Fruit fly (Drosophila melanogaster) whole organism, embryonic: Measurements from ENCODE around the gene CG3546.
A peak's percentile ranks its signal among the peaks of the same experiment; 100 is the strongest.

Source experiments
- B-H1 ChIP-seq: fragments of 200-800 bp; sonication (Bioruptor generic); IDR thresholded peaks from 3 replicates; pipeline ENCODE4 v1.3.6; 2022; ENCODE audit warnings: missing biosample characterization, missing genetic modification characterization
- Blimp-1 ChIP-seq: fragments of 200-800 bp; sonication (Bioruptor generic); optimal IDR thresholded peaks from 3 replicates; lab custom pipeline; 2018; ENCODE audit warnings: missing biosample characterization, missing genetic modification characterization, mild to moderate bottlenecking, moderate library complexity, missing genetic modification reagents
- Bteb2 ChIP-seq: fragments of 200-800 bp; sonication (Bioruptor generic); optimal IDR thresholded peaks from 2 replicates; lab custom pipeline; 2016; ENCODE audit warnings: missing biosample characterization, missing genetic modification characterization
- CG1024 ChIP-seq: fragments of 200-800 bp; sonication (Bioruptor generic); IDR thresholded peaks from 2 replicates; pipeline ENCODE4 v1.3.6; 2022; ENCODE audit warnings: missing biosample characterization, missing genetic modification characterization
- CG10431 ChIP-seq: fragments of 200-800 bp; sonication (Bioruptor generic); optimal IDR thresholded peaks from 3 replicates; lab custom pipeline; 2018; ENCODE audit warnings: missing biosample characterization, mild to moderate bottlenecking, missing genetic modification characterization
- CG11560 ChIP-seq: fragments of 200-800 bp; sonication (Bioruptor generic); IDR thresholded peaks from 3 replicates; pipeline ENCODE4 v1.3.6; 2022; ENCODE audit warnings: missing biosample characterization, missing genetic modification characterization
- CG11696 ChIP-seq: fragments of 200-800 bp; sonication (Bioruptor generic); IDR thresholded peaks from 2 replicates; pipeline ENCODE4 v1.3.6; 2022; ENCODE audit warnings: missing biosample characterization, missing genetic modification characterization
- CG13123 ChIP-seq: fragments of 200-800 bp; sonication (Bioruptor generic); optimal IDR thresholded peaks from 2 replicates; lab custom pipeline; 2016; ENCODE audit warnings: missing biosample characterization, missing genetic modification characterization
- CG14860 ChIP-seq: fragments of 200-800 bp; sonication (Bioruptor generic); IDR thresholded peaks from 3 replicates; pipeline ENCODE4 v1.3.6; 2022; ENCODE audit warnings: missing biosample characterization, missing genetic modification characterization; ENCODE audit not compliant: partially characterized antibody
- CG17359 ChIP-seq: fragments of 200-800 bp; sonication (Bioruptor generic); optimal IDR thresholded peaks from 3 replicates; lab custom pipeline; 2018; ENCODE audit warnings: missing biosample characterization, mild to moderate bottlenecking, missing genetic modification characterization, moderate library complexity
- CG17568 ChIP-seq: fragments of 200-800 bp; sonication (Bioruptor generic); optimal IDR thresholded peaks from 2 replicates; lab custom pipeline; 2018; ENCODE audit warnings: missing biosample characterization, mild to moderate bottlenecking, missing genetic modification characterization, moderate library complexity
- CG18476 ChIP-seq: fragments of 200-800 bp; sonication (Bioruptor generic); optimal IDR thresholded peaks from 2 replicates; lab custom pipeline; 2016; ENCODE audit warnings: missing biosample characterization, mild to moderate bottlenecking, missing genetic modification characterization
- CG30403 ChIP-seq: fragments of 200-800 bp; sonication (Bioruptor generic); optimal IDR thresholded peaks from 3 replicates; lab custom pipeline; 2016; ENCODE audit warnings: missing biosample characterization, missing genetic modification characterization
- CG3407 ChIP-seq: fragments of 200-800 bp; sonication (Bioruptor generic); optimal IDR thresholded peaks from 2 replicates; lab custom pipeline; 2018; ENCODE audit warnings: missing biosample characterization, mild to moderate bottlenecking, missing genetic modification characterization
- CG34376 ChIP-seq: fragments of 200-800 bp; sonication (Bioruptor generic); optimal IDR thresholded peaks from 2 replicates; lab custom pipeline; 2018; ENCODE audit warnings: missing biosample characterization, mild to moderate bottlenecking, missing genetic modification characterization
- CG6175 ChIP-seq: fragments of 200-800 bp; sonication (Bioruptor generic); IDR thresholded peaks from 3 replicates; pipeline ENCODE4 v1.3.6; 2022; ENCODE audit warnings: missing biosample characterization, missing genetic modification characterization
- CG6813 ChIP-seq: fragments of 200-800 bp; sonication (Bioruptor generic); optimal IDR thresholded peaks from 2 replicates; lab custom pipeline; 2017; ENCODE audit warnings: missing biosample characterization, missing genetic modification characterization, mild to moderate bottlenecking, moderate library complexity, missing genetic modification reagents
- CG6854 ChIP-seq: fragments of 200-800 bp; sonication (Bioruptor generic); optimal IDR thresholded peaks from 3 replicates; lab custom pipeline; 2017; ENCODE audit warnings: missing biosample characterization, mild to moderate bottlenecking, missing genetic modification characterization
- CG8765 ChIP-seq: fragments of 200-800 bp; sonication (Bioruptor generic); IDR thresholded peaks from 2 replicates; pipeline ENCODE4 v1.3.6; 2022; ENCODE audit warnings: missing biosample characterization, missing genetic modification characterization
- CHES-1-like ChIP-seq: fragments of 200-800 bp; sonication (Bioruptor generic); optimal IDR thresholded peaks from 2 replicates; lab custom pipeline; 2016; ENCODE audit warnings: missing biosample characterization, missing genetic modification characterization
- Drgx ChIP-seq: fragments of 200-800 bp; sonication (Bioruptor generic); IDR thresholded peaks from 2 replicates; pipeline ENCODE4 v1.3.6; 2022; ENCODE audit warnings: missing biosample characterization, missing genetic modification characterization
- Fer3 ChIP-seq: fragments of 200-800 bp; sonication (Bioruptor generic); optimal IDR thresholded peaks from 2 replicates; lab custom pipeline; 2018; ENCODE audit warnings: missing biosample characterization, mild to moderate bottlenecking, missing genetic modification characterization, moderate library complexity
- H2.0 ChIP-seq: fragments of 200-800 bp; sonication (Bioruptor generic); IDR thresholded peaks from 2 replicates; pipeline ENCODE4 v1.3.6; 2022; ENCODE audit warnings: missing biosample characterization, missing genetic modification characterization
- MTF-1 ChIP-seq: fragments of 200-800 bp; sonication (Bioruptor generic); optimal IDR thresholded peaks from 2 replicates; lab custom pipeline; 2018; ENCODE audit warnings: missing biosample characterization, mild to moderate bottlenecking, missing genetic modification characterization, borderline replicate concordance
- Mes4 ChIP-seq: fragments of 200-800 bp; sonication (Bioruptor generic); optimal IDR thresholded peaks from 2 replicates; lab custom pipeline; 2016; ENCODE audit warnings: missing biosample characterization, missing genetic modification characterization
- NC2α ChIP-seq: fragments of 200-800 bp; sonication (Bioruptor generic); optimal IDR thresholded peaks from 2 replicates; lab custom pipeline; 2016; ENCODE audit warnings: missing biosample characterization, missing genetic modification characterization
- Optix ChIP-seq: fragments of 200-800 bp; sonication (Bioruptor generic); IDR thresholded peaks from 3 replicates; pipeline ENCODE4 v1.3.6; 2022; ENCODE audit warnings: missing biosample characterization, missing genetic modification characterization
- Scr ChIP-seq: fragments of 200-800 bp; sonication (Bioruptor generic); IDR thresholded peaks from 2 replicates; pipeline ENCODE4 v1.3.6; 2022; ENCODE audit warnings: missing biosample characterization, missing genetic modification characterization; ENCODE audit not compliant: partially characterized antibody
- YL-1 ChIP-seq: fragments of 200-800 bp; sonication (Bioruptor generic); optimal IDR thresholded peaks from 3 replicates; lab custom pipeline; 2017; ENCODE audit warnings: missing biosample characterization, mild to moderate bottlenecking, missing genetic modification characterization
- al ChIP-seq: fragments of 200-800 bp; sonication (Bioruptor generic); IDR thresholded peaks from 2 replicates; pipeline ENCODE4 v1.3.6; 2022; ENCODE audit warnings: missing biosample characterization, missing genetic modification characterization
- az2 ChIP-seq: fragments of 200-800 bp; sonication (Bioruptor generic); optimal IDR thresholded peaks from 3 replicates; lab custom pipeline; 2016; ENCODE audit warnings: missing biosample characterization, missing genetic modification characterization
- caup ChIP-seq: fragments of 200-800 bp; sonication (Bioruptor generic); optimal IDR thresholded peaks from 3 replicates; lab custom pipeline; 2017; ENCODE audit warnings: missing biosample characterization, mild to moderate bottlenecking, missing genetic modification characterization, moderate library complexity; ENCODE audit not compliant: severe bottlenecking
- chn ChIP-seq: fragments of 200-800 bp; sonication (Bioruptor generic); optimal IDR thresholded peaks from 2 replicates; lab custom pipeline; 2016; ENCODE audit warnings: missing biosample characterization, missing genetic modification characterization
- crol ChIP-seq: fragments of 200-800 bp; sonication (Bioruptor generic); IDR thresholded peaks from 2 replicates; pipeline ENCODE4 v1.3.6; 2022; ENCODE audit warnings: missing biosample characterization, missing genetic modification characterization
- cwo ChIP-seq: fragments of 200-800 bp; sonication (Bioruptor generic); optimal IDR thresholded peaks from 3 replicates; lab custom pipeline; 2017; ENCODE audit warnings: missing biosample characterization, missing genetic modification characterization, mild to moderate bottlenecking, moderate library complexity, missing genetic modification reagents
- da ChIP-seq: fragments of 200-800 bp; sonication (Bioruptor generic); optimal IDR thresholded peaks from 2 replicates; lab custom pipeline; 2016; ENCODE audit warnings: missing biosample characterization, missing genetic modification characterization
- hkb ChIP-seq, 2 experiments: fragments of 200-800 bp in 1 of 2; fragments of >200 bp in 1 of 2; sonication (Bioruptor generic) in 1 of 2; IDR thresholded peaks in 1 of 2; optimal IDR thresholded peaks in 1 of 2; 2 replicates each; pipeline versions ENCODE4 v1.3.6 to Lab custom; 2017 to 2022; ENCODE audit warnings: missing biosample characterization in 1 of 2, missing genetic modification characterization in 1 of 2
- hth ChIP-seq: fragments of >200 bp; optimal IDR thresholded peaks from 2 replicates; lab custom pipeline; 2017; ENCODE audit warnings: inconsistent platforms
- insv ChIP-seq, 2 experiments: fragments of 200-800 bp; sonication (Bioruptor generic); optimal IDR thresholded peaks; 3 replicates each; lab custom pipeline; 2016 to 2018; ENCODE audit warnings: missing biosample characterization in 2 of 2, missing genetic modification characterization in 2 of 2
- lola ChIP-seq, 3 experiments: fragments of >200 bp in 2 of 3; fragments of 200-800 bp in 1 of 3; sonication (Bioruptor generic) in 1 of 3; optimal IDR thresholded peaks; 2 replicates each; lab custom pipeline; 2017 to 2019; ENCODE audit warnings: missing biosample characterization in 3 of 3, missing genetic modification characterization in 3 of 3, mild to moderate bottlenecking in 1 of 3, moderate library complexity in 1 of 3
- oc ChIP-seq: fragments of 200-800 bp; sonication (Bioruptor generic); optimal IDR thresholded peaks from 2 replicates; lab custom pipeline; 2018; ENCODE audit warnings: missing biosample characterization, mild to moderate bottlenecking, missing genetic modification characterization, moderate library complexity
- pb ChIP-seq: fragments of 200-800 bp; sonication (Bioruptor generic); optimal IDR thresholded peaks from 3 replicates; lab custom pipeline; 2016; ENCODE audit warnings: missing biosample characterization, missing genetic modification characterization
- ro ChIP-seq: fragments of 200-800 bp; sonication (Bioruptor generic); IDR thresholded peaks from 2 replicates; pipeline ENCODE4 v1.3.6; 2022; ENCODE audit warnings: missing biosample characterization, missing genetic modification characterization
- sc ChIP-seq, 3 experiments: fragments of >200 bp in 2 of 3; fragments of 200-800 bp in 1 of 3; sonication (Bioruptor generic) in 1 of 3; optimal IDR thresholded peaks; 2 replicates in 2 of 3; 3 replicates in 1 of 3; lab custom pipeline; 2017; ENCODE audit warnings: mild to moderate bottlenecking in 1 of 3, missing biosample characterization in 1 of 3, missing genetic modification characterization in 1 of 3, missing genetic modification reagents in 1 of 3
- slou ChIP-seq: fragments of 200-800 bp; sonication (Bioruptor generic); optimal IDR thresholded peaks from 3 replicates; lab custom pipeline; 2016; ENCODE audit warnings: missing biosample characterization, missing genetic modification characterization
- sqz ChIP-seq: fragments of 200-800 bp; sonication (Bioruptor generic); optimal IDR thresholded peaks from 3 replicates; lab custom pipeline; 2018; ENCODE audit warnings: missing biosample characterization, mild to moderate bottlenecking, missing genetic modification characterization
- stc ChIP-seq: fragments of 200-800 bp; sonication (Bioruptor generic); IDR thresholded peaks from 2 replicates; pipeline ENCODE4 v1.3.6; 2022; ENCODE audit warnings: missing biosample characterization, missing genetic modification characterization
- tll ChIP-seq, 2 experiments: fragments of 200-800 bp in 1 of 2; fragments of >200 bp in 1 of 2; sonication (Bioruptor generic) in 1 of 2; optimal IDR thresholded peaks; 2 replicates each; lab custom pipeline; 2017 to 2019; ENCODE audit warnings: missing biosample characterization in 2 of 2, missing genetic modification characterization in 2 of 2, mild to moderate bottlenecking in 1 of 2, moderate library complexity in 1 of 2
- tna ChIP-seq: fragments of 200-800 bp; sonication (Bioruptor generic); IDR thresholded peaks from 2 replicates; pipeline ENCODE4 v1.3.6; 2022; ENCODE audit warnings: missing biosample characterization, missing genetic modification characterization; ENCODE audit not compliant: partially characterized antibody
- wor ChIP-seq: fragments of 200-800 bp; sonication (Bioruptor generic); IDR thresholded peaks from 2 replicates; pipeline ENCODE4 v1.3.6; 2022; ENCODE audit warnings: missing biosample characterization, missing genetic modification characterization

Gene CG3546

DNA sequence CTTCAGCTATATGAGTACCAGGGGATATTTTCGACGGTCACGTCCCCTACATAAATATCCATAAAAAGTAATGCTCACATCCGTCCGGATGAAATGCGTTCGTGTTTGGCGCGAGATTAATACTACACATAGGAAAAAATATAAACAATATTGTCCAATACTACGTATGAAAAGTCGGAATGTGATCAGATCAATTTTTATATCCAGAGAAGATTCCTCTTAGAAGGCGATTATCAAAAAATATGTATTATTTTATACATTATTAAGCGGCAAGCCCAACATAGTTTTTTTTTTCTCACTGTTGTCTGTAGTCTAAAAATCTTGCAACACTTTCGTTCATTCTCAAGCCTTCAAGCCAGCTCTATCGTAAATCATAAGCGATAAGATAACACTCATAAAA is 16.1 kb downstream of the CG3546 start (continued):
- TF ChIP-seq wor (GFP tag; lab: Robert Waterston, UW) (no peak), CG3407 (GFP tag; lab: Kevin White, UChicago) (no peak), tll (GFP tag; optimal IDR thresholded peaks at IDR 0.05; lab: Kevin White, UChicago) (no peak), CG10431 (GFP tag; lab: Kevin White, UChicago) (no peak), CG17568 (no peak), B-H1 (GFP tag; lab: Robert Waterston, UW) (no peak), CG8765 (GFP tag; lab: Robert Waterston, UW) (peak; percentile 25; the same call in 1 of the 2 replicates), CG34376 (GFP tag; lab: Kevin White, UChicago) (no peak), hkb (optimal IDR thresholded peaks at IDR 0.05; lab: Kevin White, UChicago) (no peak), hkb (GFP tag; IDR thresholded peaks at IDR 0.05; lab: Robert Waterston, UW) (0 out of 2 replicates have a peak, but pooled peaks have one; percentile 37), sc (optimal IDR thresholded peaks at IDR 0.05; lab: Kevin White, UChicago) (no peak), sc (GFP tag; optimal IDR thresholded peaks at IDR 0.05; lab: Kevin White, UChicago) (peak; percentile 17), CG30403 (GFP tag; lab: Kevin White, UChicago) (peak; percentile 21), CG17359 (tag; lab: Kevin White, UChicago) (no peak), Scr (GFP tag; lab: Robert Waterston, UW) (no peak), Bteb2 (GFP tag; lab: Kevin White, UChicago) (no peak), pb (GFP tag; lab: Kevin White, UChicago) (no peak), Optix (no peak), CG11696 (GFP tag; lab: Robert Waterston, UW) (no peak), CG6854 (no peak), oc (tag; lab: Kevin White, UChicago) (no peak), crol (GFP tag; lab: Robert Waterston, UW) (no peak), lola (GFP tag; optimal IDR thresholded peaks at IDR 0.05; lab: Kevin White, UChicago) (peak in 1 of 3 experiments; percentile 47), CG18476 (no peak), al (GFP tag; lab: Robert Waterston, UW) (no peak), cwo (no peak), hth (lab: Kevin White, UChicago) (no peak), caup (no peak), sqz (GFP tag; lab: Kevin White, UChicago) (no peak), insv (GFP tag; optimal IDR thresholded peaks at IDR 0.05; lab: Kevin White, UChicago) (no peak), CG1024 (GFP tag; lab: Robert Waterston, UW) (peak; percentile 44; the same call in 1 of the 2 replicates), Mes4 (GFP tag; lab: Kevin White, UChicago) (no peak), slou (GFP tag; lab: Kevin White, UChicago) (no peak), CG6813 (no peak), stc (GFP tag; lab: Robert Waterston, UW) (no peak), NC2α (no peak), ro (GFP tag; lab: Robert Waterston, UW) (no peak), H2.0 (GFP tag; lab: Robert Waterston, UW) (no peak), YL-1 (GFP tag; lab: Kevin White, UChicago) (no peak), Drgx (GFP tag; lab: Robert Waterston, UW) (no peak), tna (GFP tag; lab: Robert Waterston, UW) (no peak), CG11560 (tag; lab: Robert Waterston, UW) (no peak), CG13123 (GFP tag; lab: Kevin White, UChicago) (no peak), az2 (GFP tag; lab: Kevin White, UChicago) (no peak), CHES-1-like (GFP tag; lab: Kevin White, UChicago) (no peak), MTF-1 (no peak), Fer3 (tag; lab: Kevin White, UChicago) (no peak), chn (GFP tag; lab: Kevin White, UChicago) (no peak), CG6175 (GFP tag; lab: Robert Waterston, UW) (no peak), da (no peak), Blimp-1 (GFP tag; lab: Kevin White, UChicago) (peak; percentile 42), CG14860 (no peak)
